Worm (Caenorhabditis elegans) whole organism, early embryonic: ENCODE data around the gene F31D5.2.

Source experiments
- B0310.2 ChIP-seq: sonication (generic microtip); optimal IDR thresholded peaks from 2 replicates; lab custom pipeline; 2016; ENCODE audit warnings: mild to moderate bottlenecking, missing genetic modification characterization, missing compliant biosample characterization
- F13C5.2 ChIP-seq: sonication (generic microtip); optimal IDR thresholded peaks from 2 replicates; lab custom pipeline; 2017; ENCODE audit warnings: mild to moderate bottlenecking, missing genetic modification characterization, inconsistent platforms, missing compliant biosample characterization
- aly-1 ChIP-seq: sonication (generic microtip); optimal IDR thresholded peaks from 2 replicates; lab custom pipeline; 2016; ENCODE audit warnings: missing genetic modification characterization, missing compliant biosample characterization
- ama-1 ChIP-seq: fragments of 150-350 bp; optimal IDR thresholded peaks from 2 replicates; lab custom pipeline; 2014
- ceh-13 ChIP-seq: fragments of 200-800 bp; sonication (Bioruptor generic); optimal IDR thresholded peaks from 2 replicates; lab custom pipeline; 2018; ENCODE audit warnings: mild to moderate bottlenecking, missing genetic modification characterization, missing compliant biosample characterization
- ceh-36 ChIP-seq: sonication (generic microtip); optimal IDR thresholded peaks from 2 replicates; lab custom pipeline; 2016; ENCODE audit warnings: missing genetic modification characterization, inconsistent platforms, missing compliant biosample characterization
- ets-7 ChIP-seq: sonication (generic microtip); optimal IDR thresholded peaks from 2 replicates; lab custom pipeline; 2016; ENCODE audit warnings: missing genotype, missing genetic modification characterization, missing compliant biosample characterization
- flt-1 ChIP-seq: fragments of 200-800 bp; sonication (Bioruptor generic); IDR thresholded peaks from 2 replicates; pipeline ENCODE4 v1.3.6; 2022; ENCODE audit warnings: missing genetic modification characterization, missing compliant biosample characterization
- hmbx-1 ChIP-seq: sonication (generic microtip); optimal IDR thresholded peaks from 2 replicates; lab custom pipeline; 2016; ENCODE audit warnings: mild to moderate bottlenecking, missing genetic modification characterization, missing compliant biosample characterization
- hmg-4 ChIP-seq: fragments of 200-800 bp; sonication (Bioruptor generic); optimal IDR thresholded peaks from 2 replicates; lab custom pipeline; 2018; ENCODE audit warnings: mild to moderate bottlenecking, missing genetic modification characterization, missing compliant biosample characterization
- hnd-1 ChIP-seq: sonication (generic microtip); optimal IDR thresholded peaks from 2 replicates; lab custom pipeline; 2016; ENCODE audit warnings: missing genetic modification characterization, missing compliant biosample characterization
- pes-1 ChIP-seq: fragments of 200-800 bp; sonication (Bioruptor generic); IDR thresholded peaks from 2 replicates; pipeline ENCODE4 v1.3.6; 2022; ENCODE audit warnings: missing genetic modification reagents, missing genetic modification characterization, missing compliant biosample characterization
- scrt-1 ChIP-seq: fragments of 200-800 bp; sonication (Bioruptor generic); IDR thresholded peaks from 2 replicates; pipeline ENCODE4 v1.3.6; 2022; ENCODE audit warnings: missing genetic modification characterization, missing compliant biosample characterization
- sea-1 ChIP-seq: fragments of 200-800 bp; sonication (Bioruptor generic); conservative IDR thresholded peaks from 2 replicates; pipeline ENCODE4 v1.3.6; 2022; ENCODE audit warnings: missing genetic modification characterization, missing compliant biosample characterization
- tbx-11 ChIP-seq: fragments of 200-800 bp; sonication (Bioruptor generic); IDR thresholded peaks from 2 replicates; pipeline ENCODE4 v1.3.6; 2022; ENCODE audit warnings: missing genetic modification characterization, missing compliant biosample characterization
- tbx-37 ChIP-seq: fragments of 200-800 bp; sonication (Bioruptor generic); conservative IDR thresholded peaks from 2 replicates; pipeline ENCODE4 v1.3.6; 2022; ENCODE audit warnings: missing genetic modification reagents, missing genetic modification characterization, missing compliant biosample characterization
- tra-4 ChIP-seq: sonication (generic microtip); optimal IDR thresholded peaks from 2 replicates; lab custom pipeline; 2017; ENCODE audit warnings: missing genetic modification characterization, missing compliant biosample characterization

Gene F31D5.2

DNA sequence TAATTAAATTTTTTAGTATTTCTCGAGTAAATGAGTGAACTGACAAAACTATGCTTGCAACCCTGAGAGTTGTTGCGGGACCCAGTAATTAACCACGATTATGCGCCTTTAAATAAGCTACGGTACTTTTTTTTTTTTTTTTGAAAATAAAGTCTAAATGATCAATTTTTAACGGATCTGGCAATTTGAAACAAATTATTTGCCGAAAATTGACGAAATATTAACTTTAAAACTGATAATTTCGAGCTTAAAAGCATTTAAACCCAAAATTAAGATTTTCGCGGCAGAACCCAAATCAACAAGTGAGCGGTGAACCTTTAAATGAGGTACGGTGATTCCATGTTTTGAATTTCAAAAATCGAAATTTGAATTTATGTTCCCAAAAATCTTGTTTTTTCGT, 7.1 kb downstream of the F31D5.2 start:
- TF ChIP-seq sea-1 (no peak), F13C5.2 (tag; lab: Kevin White, UChicago) (no peak), hmg-4 (GFP tag; lab: Kevin White, UChicago) (no peak), ceh-13 (GFP tag; lab: Kevin White, UChicago) (no peak), ets-7 (tag; lab: Kevin White, UChicago) (no peak), ceh-36 (tag; lab: Kevin White, UChicago) (no peak)

DNA sequence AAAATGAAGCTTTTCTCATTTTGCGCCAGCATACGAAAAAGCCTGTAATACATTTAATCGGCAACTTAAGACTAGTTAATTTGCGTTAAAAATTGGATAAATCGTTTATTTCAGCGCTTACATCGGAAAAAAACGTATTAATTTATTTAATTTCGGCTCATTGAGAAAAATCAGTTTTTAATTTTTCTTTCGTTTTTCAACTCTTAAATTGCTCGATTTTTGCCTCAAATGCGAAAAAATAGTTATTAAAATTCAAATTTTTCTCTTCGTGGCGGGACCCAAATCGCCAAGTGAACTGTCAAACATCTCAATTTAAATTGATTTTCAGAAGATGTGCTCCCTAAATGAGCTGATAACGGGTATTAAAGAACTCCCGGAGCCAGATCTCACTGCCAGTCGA, 7.6 kb downstream of the F31D5.2 start, which contains the start of gene C16A11.5:
Gene C16A11.5 (plus strand): TSS at position 323 of the 400 bp plus-strand sequence.
- TF ChIP-seq aly-1 (tag; lab: Kevin White, UChicago) = no peak
- no peak for TF ChIP-seq F13C5.2 (tag; lab: Kevin White, UChicago)
- TF ChIP-seq tbx-11 (GFP tag; lab: Robert Waterston, UW) = no peak
- no peak for TF ChIP-seq tbx-37
- no peak for TF ChIP-seq scrt-1 (GFP tag; lab: Robert Waterston, UW)
- no peak for TF ChIP-seq ets-7 (tag; lab: Kevin White, UChicago)
- TF ChIP-seq hmg-4 (GFP tag; lab: Kevin White, UChicago) = no peak
- no peak for TF ChIP-seq ceh-13 (GFP tag; lab: Kevin White, UChicago)
- TF ChIP-seq ceh-36 (tag; lab: Kevin White, UChicago) = no peak
- no peak for TF ChIP-seq hnd-1 (tag; lab: Kevin White, UChicago)
- no peak for TF ChIP-seq sea-1
- TF ChIP-seq hmbx-1 (tag; lab: Kevin White, UChicago) = no peak

DNA sequence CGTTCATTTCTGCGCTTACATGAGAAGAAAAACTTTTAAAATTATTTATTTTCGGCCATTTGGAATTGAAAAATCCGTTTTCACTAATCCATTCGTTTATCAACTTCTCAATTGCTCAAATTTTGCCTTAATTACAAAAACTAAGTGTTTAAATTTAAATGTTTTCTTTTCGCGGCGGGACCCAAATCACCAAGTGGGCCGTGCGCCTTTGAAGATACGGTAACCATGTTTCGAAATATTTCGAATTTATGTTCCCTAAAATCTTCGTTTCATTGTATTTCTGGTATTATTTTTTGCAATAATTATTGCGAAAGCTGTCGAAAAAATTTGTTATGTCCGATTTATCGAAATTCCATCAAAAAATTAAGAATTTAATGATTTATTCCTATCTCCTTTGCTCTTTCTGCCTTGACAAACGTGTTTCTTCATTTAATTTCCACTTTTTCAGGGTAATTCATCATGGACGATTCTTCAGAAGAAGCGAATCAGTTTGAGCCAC, 11.2 kb downstream of the F31D5.2 start, which contains the start of gene C16A11.4:
Gene C16A11.4 (plus strand): TSS at position 449 of the 499 bp plus-strand sequence.
- TF ChIP-seq pes-1 (GFP tag; lab: Robert Waterston, UW) (no peak), scrt-1 (GFP tag; lab: Robert Waterston, UW) (no peak), ceh-36 (tag; lab: Kevin White, UChicago) (no peak), ceh-13 (GFP tag; lab: Kevin White, UChicago) (no peak), B0310.2 (tag; lab: Kevin White, UChicago) (no peak)

DNA sequence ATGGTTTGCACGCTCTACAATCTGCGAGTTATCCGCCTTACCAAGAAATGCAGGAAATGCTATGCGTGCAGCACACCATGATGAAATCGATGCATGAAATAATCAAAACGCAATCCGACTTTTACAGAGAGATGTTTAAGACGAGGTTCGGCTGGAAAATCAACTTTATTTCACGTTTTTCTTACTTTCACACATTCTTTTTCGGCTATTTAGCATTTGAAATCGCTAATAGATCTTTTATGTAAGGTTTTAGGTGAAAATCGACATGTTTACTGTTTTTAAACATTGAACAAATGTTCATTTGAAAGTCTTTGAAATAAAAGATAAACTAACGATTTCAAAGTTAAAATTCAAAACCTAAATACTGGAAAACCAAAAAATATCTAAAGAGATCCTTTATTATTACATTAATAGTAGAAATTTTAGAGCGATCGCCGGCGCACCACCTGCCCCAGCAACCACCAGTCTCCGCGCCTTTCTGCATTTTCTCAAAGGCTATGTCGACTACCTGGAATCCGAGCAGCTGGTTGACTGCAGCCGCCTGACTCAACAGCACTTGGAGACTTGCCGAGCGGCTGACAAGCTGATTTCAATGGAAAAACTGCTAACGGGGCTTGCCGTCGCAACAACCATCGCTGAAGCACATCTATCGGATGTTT, 12.8 kb downstream of the F31D5.2 start:
- TF ChIP-seq flt-1 (GFP tag; lab: Robert Waterston, UW) = no peak
- no peak for TF ChIP-seq ceh-36 (tag; lab: Kevin White, UChicago)
- TF ChIP-seq hnd-1 (tag; lab: Kevin White, UChicago) = no peak
- TF ChIP-seq scrt-1 (GFP tag; lab: Robert Waterston, UW) = no peak
- TF ChIP-seq hmg-4 (GFP tag; lab: Kevin White, UChicago) = no peak
- TF ChIP-seq tbx-37 = no peak

DNA sequence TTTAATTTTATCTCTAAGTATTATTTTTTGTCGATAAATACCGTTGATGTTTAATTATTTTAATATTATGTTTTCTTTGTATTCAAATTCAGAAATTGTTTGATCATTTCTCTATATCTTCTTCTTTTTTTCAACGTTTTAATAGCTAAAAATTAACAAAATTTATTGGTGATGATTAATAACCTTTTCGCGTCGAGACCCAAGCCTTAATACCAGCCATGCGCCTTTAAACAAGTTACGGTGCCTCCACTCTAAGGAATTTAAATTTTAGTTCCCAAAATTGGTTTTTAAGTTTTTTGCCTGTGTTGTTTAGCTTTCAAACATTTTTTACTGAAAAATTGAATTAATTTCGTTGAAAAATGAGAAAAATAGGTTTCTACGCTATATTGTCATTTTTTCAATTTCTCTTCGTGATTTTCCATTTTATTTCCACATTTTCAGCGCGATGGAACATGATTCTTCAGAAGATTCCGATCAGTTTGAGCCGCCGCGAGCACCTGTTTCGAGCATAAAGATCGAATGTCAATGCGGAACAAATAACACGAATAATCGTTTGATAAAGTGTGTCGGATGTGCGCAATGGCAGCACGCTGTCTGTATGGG, 13.8 kb downstream of the F31D5.2 start, which contains the start of gene C16A11.3:
Gene C16A11.3 (plus strand): TSS at position 440 of the 603 bp plus-strand sequence.
- TF ChIP-seq flt-1 (GFP tag; lab: Robert Waterston, UW) = no peak
- no peak for TF ChIP-seq ets-7 (tag; lab: Kevin White, UChicago)
- TF ChIP-seq pes-1 (GFP tag; lab: Robert Waterston, UW) = no peak
- no peak for TF ChIP-seq hnd-1 (tag; lab: Kevin White, UChicago)
- no peak for TF ChIP-seq tbx-11 (GFP tag; lab: Robert Waterston, UW)
- TF ChIP-seq aly-1 (tag; lab: Kevin White, UChicago) = no peak
- no peak for TF ChIP-seq tra-4 (tag; lab: Kevin White, UChicago)
- TF ChIP-seq sea-1 = no peak
- TF ChIP-seq hmbx-1 (tag; lab: Kevin White, UChicago) = no peak
- TF ChIP-seq tbx-37 = no peak
- TF ChIP-seq ceh-13 (GFP tag; lab: Kevin White, UChicago) = no peak
- TF ChIP-seq ama-1 = no peak
- no peak for TF ChIP-seq F13C5.2 (tag; lab: Kevin White, UChicago)
- no peak for TF ChIP-seq ceh-36 (tag; lab: Kevin White, UChicago)
- TF ChIP-seq hmg-4 (GFP tag; lab: Kevin White, UChicago) = no peak
- TF ChIP-seq B0310.2 (tag; lab: Kevin White, UChicago) = no peak
- no peak for TF ChIP-seq scrt-1 (GFP tag; lab: Robert Waterston, UW)

DNA sequence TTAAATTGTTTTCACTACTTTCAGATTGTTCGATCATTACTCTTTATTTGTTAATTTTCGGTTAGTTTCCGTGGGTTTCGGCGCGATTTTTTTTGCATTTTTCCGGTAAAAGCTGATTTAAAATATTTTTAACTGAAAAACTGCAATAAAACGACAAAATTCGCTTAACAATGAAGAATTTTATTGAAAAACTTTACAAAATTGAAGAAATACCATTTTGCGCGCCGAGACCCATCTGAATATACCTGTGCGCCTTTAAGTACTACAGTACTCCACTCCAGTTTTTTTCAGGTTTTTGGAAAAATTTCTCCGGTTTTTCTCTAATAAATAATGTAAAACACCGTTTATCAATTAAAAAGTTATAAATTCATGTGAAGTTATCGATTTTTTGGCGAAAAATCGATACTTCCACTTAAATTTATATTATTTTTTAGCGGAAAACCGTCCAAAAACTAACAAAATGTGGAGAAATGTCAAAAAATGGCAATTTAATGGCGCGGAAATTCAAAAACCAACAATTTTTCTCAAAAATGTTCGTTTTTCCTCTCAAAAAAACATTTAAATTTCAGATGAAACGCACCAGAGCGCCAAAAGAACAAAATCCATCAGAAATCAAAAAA, 15.5 kb downstream of the F31D5.2 start, which contains the start of gene C16A11.10:
Gene C16A11.10 (plus strand): TSS at position 570 of the 620 bp plus-strand sequence.
- TF ChIP-seq aly-1 (tag; lab: Kevin White, UChicago) (no peak), sea-1 (no peak), hmg-4 (GFP tag; lab: Kevin White, UChicago) (no peak), flt-1 (GFP tag; lab: Robert Waterston, UW) (no peak), hmbx-1 (tag; lab: Kevin White, UChicago) (no peak), B0310.2 (tag; lab: Kevin White, UChicago) (no peak), tbx-37 (no peak), hnd-1 (tag; lab: Kevin White, UChicago) (no peak), scrt-1 (GFP tag; lab: Robert Waterston, UW) (no peak)

DNA sequence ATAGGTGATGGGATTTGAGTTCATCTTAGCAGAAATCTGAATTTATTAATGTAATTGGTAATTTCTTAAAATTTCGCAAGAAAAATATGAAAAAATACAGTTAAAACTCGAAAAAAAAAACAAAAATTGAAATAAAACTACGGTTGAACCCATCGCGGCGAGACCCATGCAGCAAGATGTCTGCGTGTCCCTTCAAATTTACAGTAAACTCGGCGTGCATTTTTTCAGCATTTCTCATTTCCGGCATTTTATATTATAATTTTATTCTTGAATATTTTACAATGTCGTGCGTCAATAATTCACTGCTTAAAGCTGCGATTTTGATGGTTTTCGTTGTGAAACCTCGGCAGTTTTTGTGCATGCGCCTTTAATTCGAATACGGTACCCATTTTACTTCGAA, 20.5 kb downstream of the F31D5.2 start, which contains the start of gene fbxc-43:
Gene fbxc-43 (minus strand): TSS at position 38 of the 400 bp plus-strand sequence.
- no peak for TF ChIP-seq hnd-1 (tag; lab: Kevin White, UChicago)
- no peak for TF ChIP-seq hmbx-1 (tag; lab: Kevin White, UChicago)
- TF ChIP-seq aly-1 (tag; lab: Kevin White, UChicago) = no peak
- TF ChIP-seq ama-1 = no peak
